Fruit fly (Drosophila melanogaster) whole organism, embryonic: Measurements from ENCODE around the gene CG8349.

Source experiments
- Abd-B ChIP-seq: fragments of 200-800 bp; sonication (Bioruptor generic); optimal IDR thresholded peaks from 2 replicates; lab custom pipeline; 2018; ENCODE audit warnings: missing biosample characterization, mild to moderate bottlenecking, missing genetic modification characterization, moderate library complexity
- B-H2 ChIP-seq: fragments of 200-800 bp; sonication (Bioruptor generic); optimal IDR thresholded peaks from 2 replicates; lab custom pipeline; 2018; ENCODE audit warnings: missing biosample characterization, mild to moderate bottlenecking, missing genetic modification characterization
- Bdp1 ChIP-seq: fragments of 200-800 bp; sonication (Bioruptor generic); optimal IDR thresholded peaks from 3 replicates; lab custom pipeline; 2016; ENCODE audit warnings: missing biosample characterization, missing genetic modification characterization
- Bteb2 ChIP-seq: fragments of 200-800 bp; sonication (Bioruptor generic); optimal IDR thresholded peaks from 2 replicates; lab custom pipeline; 2016; ENCODE audit warnings: missing biosample characterization, missing genetic modification characterization
- CG10147 ChIP-seq: fragments of 200-800 bp; sonication (Bioruptor generic); optimal IDR thresholded peaks from 2 replicates; lab custom pipeline; 2019; ENCODE audit warnings: missing biosample characterization, mild to moderate bottlenecking, missing genetic modification characterization, moderate library complexity
- CG10462 ChIP-seq: fragments of 200-800 bp; sonication (Bioruptor generic); optimal IDR thresholded peaks from 2 replicates; lab custom pipeline; 2016; ENCODE audit warnings: missing biosample characterization, missing genetic modification characterization
- CG11085 ChIP-seq: fragments of 200-800 bp; sonication (Bioruptor generic); IDR thresholded peaks from 2 replicates; pipeline ENCODE4 v1.3.6; 2022; ENCODE audit warnings: missing biosample characterization, missing genetic modification characterization
- CG1233 ChIP-seq: fragments of 200-800 bp; sonication (Bioruptor generic); optimal IDR thresholded peaks from 4 replicates; lab custom pipeline; 2018; ENCODE audit warnings: missing biosample characterization, mild to moderate bottlenecking, missing genetic modification characterization
- CG15514 ChIP-seq: fragments of 200-800 bp; sonication (Bioruptor generic); optimal IDR thresholded peaks from 3 replicates; lab custom pipeline; 2017; ENCODE audit warnings: missing biosample characterization, missing genetic modification characterization, mild to moderate bottlenecking, moderate library complexity, missing genetic modification reagents
- CG16813 ChIP-seq: fragments of 200-800 bp; sonication (Bioruptor generic); IDR thresholded peaks from 3 replicates; pipeline ENCODE4 v1.3.6; 2022; ENCODE audit warnings: missing biosample characterization, missing genetic modification characterization; ENCODE audit not compliant: partially characterized antibody
- CG17612 ChIP-seq: fragments of 200-800 bp; sonication (Bioruptor generic); IDR thresholded peaks from 2 replicates; pipeline ENCODE4 v1.3.6; 2022; ENCODE audit warnings: missing biosample characterization, missing genetic modification characterization
- CG3065 ChIP-seq: fragments of 200-800 bp; sonication (Bioruptor generic); optimal IDR thresholded peaks from 2 replicates; lab custom pipeline; 2016; ENCODE audit warnings: missing biosample characterization, missing genetic modification characterization
- CG31224 ChIP-seq: fragments of 200-800 bp; sonication (Bioruptor generic); IDR thresholded peaks from 2 replicates; pipeline ENCODE4 v1.3.6; 2022; ENCODE audit warnings: missing biosample characterization, missing genetic modification characterization
- CG33557 ChIP-seq: fragments of 200-800 bp; sonication (Bioruptor generic); optimal IDR thresholded peaks from 2 replicates; lab custom pipeline; 2019; ENCODE audit warnings: missing biosample characterization, mild to moderate bottlenecking, missing genetic modification characterization, moderate library complexity
- CG34376 ChIP-seq: fragments of 200-800 bp; sonication (Bioruptor generic); optimal IDR thresholded peaks from 2 replicates; lab custom pipeline; 2018; ENCODE audit warnings: missing biosample characterization, mild to moderate bottlenecking, missing genetic modification characterization
- CG4424 ChIP-seq: fragments of 200-800 bp; sonication (Bioruptor generic); optimal IDR thresholded peaks from 3 replicates; lab custom pipeline; 2016; ENCODE audit warnings: missing biosample characterization, missing genetic modification characterization
- CG4820 ChIP-seq: fragments of 200-800 bp; sonication (Bioruptor generic); optimal IDR thresholded peaks from 3 replicates; lab custom pipeline; 2016; ENCODE audit warnings: missing biosample characterization, missing genetic modification characterization
- CG7357 ChIP-seq: fragments of 200-800 bp; sonication (Bioruptor generic); IDR thresholded peaks from 3 replicates; pipeline ENCODE4 v1.3.6; 2022; ENCODE audit warnings: missing biosample characterization, missing genetic modification characterization
- CG8089 ChIP-seq: fragments of 200-800 bp; sonication (Bioruptor generic); optimal IDR thresholded peaks from 3 replicates; lab custom pipeline; 2016; ENCODE audit warnings: missing biosample characterization, missing genetic modification characterization
- CG8478 ChIP-seq: fragments of >200 bp; optimal IDR thresholded peaks from 2 replicates; lab custom pipeline; 2018
- CrebB ChIP-seq: fragments of 200-800 bp; sonication (Bioruptor generic); optimal IDR thresholded peaks from 3 replicates; lab custom pipeline; 2018; ENCODE audit warnings: missing biosample characterization, mild to moderate bottlenecking, missing genetic modification characterization
- D19A ChIP-seq: fragments of 200-800 bp; optimal IDR thresholded peaks from 3 replicates; lab custom pipeline; 2019; ENCODE audit warnings: missing biosample characterization, mild to moderate bottlenecking, missing genetic modification characterization, moderate library complexity
- Dip2 ChIP-seq: fragments of 200-800 bp; sonication (Bioruptor generic); IDR thresholded peaks from 2 replicates; pipeline ENCODE4 v1.3.6; 2022; ENCODE audit warnings: missing biosample characterization, missing genetic modification characterization
- Doc2 ChIP-seq: fragments of 200-800 bp; sonication (Bioruptor generic); IDR thresholded peaks from 2 replicates; pipeline ENCODE4 v1.3.6; 2022; ENCODE audit warnings: missing biosample characterization, missing genetic modification characterization
- E2f1 ChIP-seq: fragments of 200-800 bp; sonication (Bioruptor generic); IDR thresholded peaks from 2 replicates; pipeline ENCODE4 v1.3.6; 2022; ENCODE audit warnings: missing biosample characterization, missing genetic modification characterization
- Mrtf ChIP-seq: fragments of 200-800 bp; sonication (Bioruptor generic); IDR thresholded peaks from 3 replicates; pipeline ENCODE4 v1.3.6; 2022; ENCODE audit warnings: missing biosample characterization, missing genetic modification characterization
- Nf-YB ChIP-seq: fragments of 200-800 bp; sonication (Bioruptor generic); optimal IDR thresholded peaks from 3 replicates; lab custom pipeline; 2019; ENCODE audit warnings: missing biosample characterization, mild to moderate bottlenecking, missing genetic modification characterization, moderate library complexity
- Six4 ChIP-seq: fragments of 200-800 bp; sonication (Bioruptor generic); optimal IDR thresholded peaks from 2 replicates; lab custom pipeline; 2016; ENCODE audit warnings: missing biosample characterization, missing genetic modification characterization
- Sox102F ChIP-seq: fragments of 200-800 bp; sonication (Bioruptor generic); optimal IDR thresholded peaks from 2 replicates; lab custom pipeline; 2018; ENCODE audit warnings: missing biosample characterization, mild to moderate bottlenecking, missing genetic modification characterization, moderate library complexity
- btn ChIP-seq: fragments of 200-800 bp; sonication (Bioruptor generic); optimal IDR thresholded peaks from 2 replicates; lab custom pipeline; 2016; ENCODE audit warnings: missing biosample characterization, missing genetic modification characterization
- cg ChIP-seq: fragments of 200-800 bp; sonication (Bioruptor generic); optimal IDR thresholded peaks from 3 replicates; lab custom pipeline; 2019; ENCODE audit warnings: missing biosample characterization, mild to moderate bottlenecking, missing genetic modification characterization, moderate library complexity
- da ChIP-seq: fragments of 200-800 bp; sonication (Bioruptor generic); optimal IDR thresholded peaks from 2 replicates; lab custom pipeline; 2016; ENCODE audit warnings: missing biosample characterization, missing genetic modification characterization
- dan ChIP-seq: fragments of 200-800 bp; sonication (Bioruptor generic); IDR thresholded peaks from 2 replicates; pipeline ENCODE4 v1.3.6; 2022; ENCODE audit warnings: missing biosample characterization, missing genetic modification characterization
- dimm ChIP-seq: fragments of 200-800 bp; sonication (Bioruptor generic); IDR thresholded peaks from 2 replicates; pipeline ENCODE4 v1.3.6; 2022; ENCODE audit warnings: missing biosample characterization, missing genetic modification characterization
- ewg ChIP-seq: fragments of 200-800 bp; sonication (Bioruptor generic); optimal IDR thresholded peaks from 3 replicates; lab custom pipeline; 2017; ENCODE audit warnings: mild to moderate bottlenecking, missing biosample characterization, missing genetic modification reagents, missing genetic modification characterization
- eyg ChIP-seq: fragments of 200-800 bp; sonication (Bioruptor generic); optimal IDR thresholded peaks from 3 replicates; lab custom pipeline; 2016; ENCODE audit warnings: missing biosample characterization, missing genetic modification characterization
- fd102C ChIP-seq: fragments of 200-800 bp; sonication (Bioruptor generic); optimal IDR thresholded peaks from 2 replicates; lab custom pipeline; 2018; ENCODE audit warnings: missing biosample characterization, mild to moderate bottlenecking, missing genetic modification characterization, moderate library complexity
- fd96Cb ChIP-seq: fragments of 200-800 bp; sonication (Bioruptor generic); optimal IDR thresholded peaks from 2 replicates; lab custom pipeline; 2018; ENCODE audit warnings: missing biosample characterization, mild to moderate bottlenecking, missing genetic modification characterization, moderate library complexity
- fu2 ChIP-seq: fragments of 200-800 bp; sonication (Bioruptor generic); optimal IDR thresholded peaks from 2 replicates; lab custom pipeline; 2016; ENCODE audit warnings: missing biosample characterization, missing genetic modification characterization
- her ChIP-seq: fragments of 200-800 bp; sonication (Bioruptor generic); optimal IDR thresholded peaks from 2 replicates; lab custom pipeline; 2016; ENCODE audit warnings: missing biosample characterization, missing genetic modification characterization
- maf-S ChIP-seq: fragments of 200-800 bp; sonication (Bioruptor generic); optimal IDR thresholded peaks from 2 replicates; lab custom pipeline; 2016; ENCODE audit warnings: missing biosample characterization, missing genetic modification characterization
- mam ChIP-seq: fragments of 200-800 bp; sonication (Bioruptor generic); optimal IDR thresholded peaks from 3 replicates; lab custom pipeline; 2016; ENCODE audit warnings: missing biosample characterization, missing genetic modification characterization
- pb ChIP-seq: fragments of 200-800 bp; sonication (Bioruptor generic); optimal IDR thresholded peaks from 3 replicates; lab custom pipeline; 2016; ENCODE audit warnings: missing biosample characterization, missing genetic modification characterization
- peb ChIP-seq: fragments of 200-800 bp; sonication (Bioruptor generic); IDR thresholded peaks from 2 replicates; pipeline ENCODE4 v1.3.6; 2022; ENCODE audit warnings: missing biosample characterization, missing genetic modification characterization
- scrt ChIP-seq: fragments of 200-800 bp; sonication (Bioruptor generic); optimal IDR thresholded peaks from 2 replicates; lab custom pipeline; 2018; ENCODE audit warnings: missing biosample characterization, mild to moderate bottlenecking, missing genetic modification characterization, moderate library complexity
- sim ChIP-seq: fragments of 200-800 bp; sonication (Bioruptor generic); IDR thresholded peaks from 2 replicates; pipeline ENCODE4 v1.3.6; 2022; ENCODE audit warnings: missing biosample characterization, missing genetic modification characterization
- slbo ChIP-seq: fragments of 200-800 bp; sonication (Bioruptor generic); IDR thresholded peaks from 2 replicates; pipeline ENCODE4 v1.3.6; 2022; ENCODE audit warnings: missing biosample characterization, missing genetic modification characterization
- sob ChIP-seq: fragments of 200-800 bp; sonication (Bioruptor generic); IDR thresholded peaks from 2 replicates; pipeline ENCODE4 v1.3.6; 2022; ENCODE audit warnings: missing biosample characterization, missing genetic modification characterization
- tio ChIP-seq: fragments of 200-800 bp; sonication (Bioruptor generic); optimal IDR thresholded peaks from 2 replicates; lab custom pipeline; 2017; ENCODE audit warnings: missing biosample characterization, missing genetic modification characterization, inconsistent platforms
- tll ChIP-seq, 2 experiments: fragments of 200-800 bp in 1 of 2; fragments of >200 bp in 1 of 2; sonication (Bioruptor generic) in 1 of 2; optimal IDR thresholded peaks; 2 replicates each; lab custom pipeline; 2017 to 2019; ENCODE audit warnings: missing biosample characterization in 2 of 2, missing genetic modification characterization in 2 of 2, mild to moderate bottlenecking in 1 of 2, moderate library complexity in 1 of 2
- tx ChIP-seq: fragments of 200-800 bp; sonication (Bioruptor generic); optimal IDR thresholded peaks from 2 replicates; lab custom pipeline; 2016; ENCODE audit warnings: missing biosample characterization, missing genetic modification characterization
- vnd ChIP-seq: fragments of 200-800 bp; sonication (Bioruptor generic); IDR thresholded peaks from 3 replicates; pipeline ENCODE4 v1.3.6; 2022; ENCODE audit warnings: missing biosample characterization, missing genetic modification characterization; ENCODE audit not compliant: partially characterized antibody

The CG8349 gene

dm6 chr2L:8266145-8266544 is 50.4 kb downstream of the CG8349 start (continued):
- no peak for TF ChIP-seq da (GFP tag; lab: Kevin White, UChicago)
- TF ChIP-seq CG10147 (GFP tag; lab: Kevin White, UChicago): peak; percentile 58
- TF ChIP-seq CG17612 (GFP tag; lab: Robert Waterston, UW): no peak
- no peak for TF ChIP-seq cg (GFP tag; lab: Kevin White, UChicago)
- no peak for TF ChIP-seq mam
- no peak for TF ChIP-seq CG31224
- TF ChIP-seq CG7357 (GFP tag; lab: Robert Waterston, UW): no peak
- no peak for TF ChIP-seq Bdp1 (GFP tag; lab: Kevin White, UChicago)
- no peak for TF ChIP-seq btn
- no peak for TF ChIP-seq CG16813 (GFP tag; lab: Robert Waterston, UW)
- peak; percentile 29 for TF ChIP-seq CG4820 (GFP tag; lab: Kevin White, UChicago)
- no peak for TF ChIP-seq maf-S (GFP tag; lab: Kevin White, UChicago)
- peak; percentile 43 for TF ChIP-seq CG4424 (GFP tag; lab: Kevin White, UChicago)
- peak; percentile 41 for TF ChIP-seq Abd-B (GFP tag; lab: Kevin White, UChicago)
- no peak for TF ChIP-seq vnd (GFP tag; lab: Robert Waterston, UW)
- TF ChIP-seq scrt (GFP tag; lab: Kevin White, UChicago): peak; percentile 22
- TF ChIP-seq E2f1: peak; percentile 58; the same call in 1 of the 2 replicates
- peak; percentile 55 for TF ChIP-seq CG1233 (GFP tag; lab: Kevin White, UChicago)
- TF ChIP-seq dimm (GFP tag; lab: Robert Waterston, UW): no peak
- TF ChIP-seq sim (GFP tag; lab: Robert Waterston, UW): 0 out of 2 replicates have a peak, but pooled peaks have one; percentile 21
- TF ChIP-seq ewg (GFP tag; lab: Kevin White, UChicago): no peak
- no peak for TF ChIP-seq CG8478 (lab: Kevin White, UChicago)
- no peak for TF ChIP-seq CrebB (tag; lab: Kevin White, UChicago)
- TF ChIP-seq tio: peak; percentile 29
- TF ChIP-seq CG10462 (GFP tag; lab: Kevin White, UChicago): no peak
- peak; percentile 59 for TF ChIP-seq Sox102F
- peak; percentile 51; the same call in 1 of the 3 replicates for TF ChIP-seq Mrtf (GFP tag; lab: Robert Waterston, UW)
- TF ChIP-seq Six4 (GFP tag; lab: Kevin White, UChicago): peak; percentile 30
- TF ChIP-seq CG11085 (GFP tag; lab: Robert Waterston, UW): no peak
- TF ChIP-seq Bteb2: no peak
- TF ChIP-seq Doc2: no peak
- no peak for TF ChIP-seq CG8089
- no peak for TF ChIP-seq B-H2 (GFP tag; lab: Kevin White, UChicago)
- 0 out of 2 replicates have a peak, but pooled peaks have one; percentile 26 for TF ChIP-seq sob (GFP tag; lab: Robert Waterston, UW)
- TF ChIP-seq CG33557: no peak
- TF ChIP-seq D19A (tag; lab: Kevin White, UChicago): peak; percentile 49
- TF ChIP-seq pb (GFP tag; lab: Kevin White, UChicago): no peak
- TF ChIP-seq CG34376: no peak
- TF ChIP-seq tll (GFP tag; optimal IDR thresholded peaks at IDR 0.05; lab: Kevin White, UChicago): no peak
- no peak for TF ChIP-seq fu2
- peak; percentile 31 for TF ChIP-seq CG15514 (GFP tag; lab: Kevin White, UChicago)
- TF ChIP-seq tx (GFP tag; lab: Kevin White, UChicago): no peak
- no peak for TF ChIP-seq CG3065 (GFP tag; lab: Kevin White, UChicago)
- TF ChIP-seq eyg (GFP tag; lab: Kevin White, UChicago): no peak
- TF ChIP-seq Dip2 (GFP tag; lab: Robert Waterston, UW): no peak; the same call in 1 of the 2 replicates
- TF ChIP-seq fd96Cb (tag; lab: Kevin White, UChicago): peak; percentile 66
- TF ChIP-seq peb (GFP tag; lab: Robert Waterston, UW): no peak
- TF ChIP-seq Nf-YB (GFP tag; lab: Kevin White, UChicago): peak; percentile 44
- TF ChIP-seq her (GFP tag; lab: Kevin White, UChicago): no peak
- TF ChIP-seq dan (GFP tag; lab: Robert Waterston, UW): no peak
- peak; percentile 44; the same call in 1 of the 2 replicates for TF ChIP-seq slbo
- no peak for TF ChIP-seq fd102C (GFP tag; lab: Kevin White, UChicago)
